Worm (Caenorhabditis elegans): ENCODE data around the gene ztf-13.

The ztf-13 gene

DNA sequence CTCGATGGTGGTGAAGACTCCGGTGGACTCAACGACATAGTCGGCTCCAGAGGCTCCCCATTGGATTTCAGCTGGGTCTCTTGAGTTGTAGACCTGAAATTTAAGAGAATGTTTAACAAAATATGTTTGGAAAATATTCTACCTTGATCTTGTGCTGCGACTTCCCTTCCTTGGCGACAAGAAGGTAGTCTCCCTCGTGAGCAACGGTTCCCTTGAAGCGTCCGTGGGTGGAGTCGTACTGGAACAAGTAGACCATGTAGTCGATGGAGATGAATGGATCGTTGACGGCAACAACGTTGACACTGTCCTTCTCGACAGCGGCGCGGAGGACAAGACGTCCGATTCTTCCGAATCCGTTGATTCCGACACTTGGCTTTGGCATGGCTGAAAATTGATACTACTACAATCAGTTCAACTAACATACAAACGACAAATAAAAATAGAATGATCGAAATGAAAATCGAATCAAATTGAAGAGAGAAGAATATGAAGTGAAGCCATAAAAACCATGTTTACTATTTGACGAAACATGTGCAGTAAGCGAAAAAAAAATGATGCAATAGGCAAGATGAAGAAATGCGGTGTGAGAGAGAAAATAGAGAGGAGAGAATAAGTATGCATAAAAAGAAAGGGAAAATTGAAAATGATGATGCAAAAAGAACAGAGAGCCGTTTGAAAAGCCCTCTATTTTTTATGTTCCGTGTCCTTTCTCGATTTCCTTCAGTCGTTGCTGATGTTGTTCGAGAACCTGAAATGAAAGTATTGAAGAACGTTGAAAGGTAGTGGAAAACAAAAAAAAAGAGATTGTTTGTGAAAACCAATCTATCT, 12.5 kb upstream of the ztf-13 start, which contains the start of gene gpd-2:
Gene gpd-2, minus strand, starts transcription at position 384 of the 828 bp plus-strand sequence.
- TF ChIP-seq hlh-12 (tag; optimal IDR thresholded peaks at IDR 0.05) (no peak), Y67H2A.10 (GFP tag; conservative IDR thresholded peaks at IDR 0.05) (no peak), let-526 (GFP tag; IDR thresholded peaks at IDR 0.05) (0 out of 2 replicates have a peak, but pooled peaks have one; percentile 31), nfyb-1 (GFP tag; IDR thresholded peaks at IDR 0.05) (peak; percentile 66), him-1 (tag; optimal IDR thresholded peaks at IDR 0.05) (no peak), B0336.3 (GFP tag; IDR thresholded peaks at IDR 0.05) (no peak), sptf-2 (GFP tag; optimal IDR thresholded peaks at IDR 0.05) (no peak), ceh-58 (GFP tag; IDR thresholded peaks at IDR 0.05) (no peak), ztf-25 (GFP tag; IDR thresholded peaks at IDR 0.05) (no peak), lir-1 (GFP tag; conservative IDR thresholded peaks at IDR 0.05) (no peak), T07F8.4 (tag; optimal IDR thresholded peaks at IDR 0.05) (no peak), unc-62 (GFP tag; optimal IDR thresholded peaks at IDR 0.05) (no peak), mxl-1 (tag; optimal IDR thresholded peaks at IDR 0.05) (no peak), lsy-27 (tag; optimal IDR thresholded peaks at IDR 0.05; ENCODE audit: borderline replicate concordance, insufficient read depth) (no peak), F57A8.1 (GFP tag; optimal IDR thresholded peaks at IDR 0.05) (no peak), madf-3 (GFP tag; IDR thresholded peaks at IDR 0.05) (peak; percentile 43; the same call in 1 of the 2 replicates), nfya-2 (GFP tag; IDR thresholded peaks at IDR 0.05) (no peak), rpc-1 (optimal IDR thresholded peaks at IDR 0.05) (no peak), rpc-1 (tag; optimal IDR thresholded peaks at IDR 0.05) (no peak), ekl-4 (GFP tag; IDR thresholded peaks at IDR 0.05) (peak; percentile 23; the same call in 1 of the 2 replicates), dox-1 (GFP tag; IDR thresholded peaks at IDR 0.05) (0 out of 2 replicates have a peak, but pooled peaks have one; percentile 22), hmg-1.2 (GFP tag; IDR thresholded peaks at IDR 0.05) (no peak), madf-8 (GFP tag; conservative IDR thresholded peaks at IDR 0.05) (no peak), ZK185.1 (tag; optimal IDR thresholded peaks at IDR 0.05; ENCODE audit: poor library complexity, severe bottlenecking) (peak; percentile 80)

DNA sequence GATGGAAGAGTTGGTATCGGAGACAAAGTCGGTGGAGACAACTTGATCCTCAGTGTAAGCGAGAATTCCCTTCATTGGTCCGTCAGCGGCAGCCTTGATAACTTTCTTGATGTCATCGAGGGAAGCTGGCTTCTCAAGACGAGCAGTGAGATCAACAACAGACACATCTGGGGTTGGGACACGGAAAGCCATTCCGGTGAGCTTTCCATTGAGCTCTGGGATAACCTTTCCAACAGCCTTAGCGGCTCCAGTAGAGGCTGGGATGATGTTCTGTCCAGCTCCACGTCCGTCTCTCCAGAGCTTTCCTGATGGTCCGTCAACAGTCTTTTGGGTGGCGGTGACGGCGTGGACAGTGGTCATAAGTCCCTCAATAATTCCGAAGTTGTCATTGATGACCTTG, 11.7 kb upstream of the ztf-13 start:
- TF ChIP-seq madf-3 (GFP tag; IDR thresholded peaks at IDR 0.05), result 0 out of 2 replicates have a peak, but pooled peaks have one; percentile 58
- TF ChIP-seq Y53G8AR.9 (GFP tag; conservative IDR thresholded peaks at IDR 0.05), result peak; percentile 45
- 0 out of 2 replicates have a peak, but pooled peaks have one; percentile 9 for TF ChIP-seq egl-18 (GFP tag; IDR thresholded peaks at IDR 0.05)

DNA sequence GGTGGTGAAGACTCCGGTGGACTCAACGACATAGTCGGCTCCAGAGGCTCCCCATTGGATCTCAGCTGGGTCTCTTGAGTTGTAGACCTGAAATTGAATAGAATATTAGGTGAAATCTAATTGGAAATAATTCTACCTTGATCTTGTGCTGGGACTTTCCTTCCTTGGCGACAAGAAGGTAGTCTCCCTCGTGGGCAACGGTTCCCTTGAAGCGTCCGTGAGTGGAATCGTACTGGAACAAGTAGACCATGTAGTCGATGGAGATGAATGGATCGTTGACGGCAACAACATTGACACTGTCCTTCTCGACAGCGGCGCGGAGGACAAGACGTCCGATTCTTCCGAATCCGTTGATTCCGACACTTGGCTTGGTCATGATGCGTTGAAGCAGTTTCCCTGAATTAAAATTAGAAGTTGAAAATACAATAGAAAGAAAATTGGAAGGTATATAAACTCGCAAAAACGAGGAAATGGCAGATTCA, 11.0 kb upstream of the ztf-13 start, which contains the start of gene gpd-3:
Gene gpd-3, minus strand, starts transcription at position 396 of the 482 bp plus-strand sequence.
- no peak for TF ChIP-seq efl-1 (GFP tag; optimal IDR thresholded peaks at IDR 0.05)
- TF ChIP-seq hrde-1 (tag; optimal IDR thresholded peaks at IDR 0.05; ENCODE audit: borderline replicate concordance), result no peak
- TF ChIP-seq Y67H2A.10 (GFP tag; conservative IDR thresholded peaks at IDR 0.05), result no peak
- no peak for TF ChIP-seq F23B12.7 (tag; optimal IDR thresholded peaks at IDR 0.05; ENCODE audit: insufficient read depth)
- TF ChIP-seq ekl-4 (GFP tag; IDR thresholded peaks at IDR 0.05), result 0 out of 2 replicates have a peak, but pooled peaks have one; percentile 16
- no peak for TF ChIP-seq hlh-26 (GFP tag; conservative IDR thresholded peaks at IDR 0.05)
- no peak for TF ChIP-seq nhr-120 (GFP tag; IDR thresholded peaks at IDR 0.05)
- no peak for TF ChIP-seq F57C9.4 (tag; optimal IDR thresholded peaks at IDR 0.05)
- TF ChIP-seq dox-1 (GFP tag; IDR thresholded peaks at IDR 0.05), result 0 out of 2 replicates have a peak, but pooled peaks have one; percentile 11
- no peak for TF ChIP-seq lsy-27 (tag; optimal IDR thresholded peaks at IDR 0.05; ENCODE audit: borderline replicate concordance, insufficient read depth)
- TF ChIP-seq madf-6 (GFP tag; IDR thresholded peaks at IDR 0.05), result no peak
- no peak for TF ChIP-seq F10E7.11 (tag; optimal IDR thresholded peaks at IDR 0.05)
- no peak for TF ChIP-seq pbrm-1 (GFP tag; IDR thresholded peaks at IDR 0.05)
- TF ChIP-seq Y53G8AR.9 (GFP tag; conservative IDR thresholded peaks at IDR 0.05), result peak; percentile 60
- TF ChIP-seq him-1 (tag; optimal IDR thresholded peaks at IDR 0.05), result no peak
- TF ChIP-seq somi-1 (GFP tag; optimal IDR thresholded peaks at IDR 0.05), result no peak
- no peak for TF ChIP-seq dpl-1 (GFP tag; optimal IDR thresholded peaks at IDR 0.05)
- no peak for TF ChIP-seq F39B2.1 (GFP tag; IDR thresholded peaks at IDR 0.05)
- no peak for TF ChIP-seq mes-4 (tag; optimal IDR thresholded peaks at IDR 0.05)
- TF ChIP-seq F37B4.10 (GFP tag; IDR thresholded peaks at IDR 0.05), result 0 out of 2 replicates have a peak, but pooled peaks have one; percentile 20
- no peak for TF ChIP-seq mxl-1 (tag; optimal IDR thresholded peaks at IDR 0.05)
- TF ChIP-seq ztf-28 (GFP tag; IDR thresholded peaks at IDR 0.05), result no peak
- no peak for TF ChIP-seq aptf-2 (GFP tag; conservative IDR thresholded peaks at IDR 0.05)
- no peak for TF ChIP-seq ceh-79 (tag; optimal IDR thresholded peaks at IDR 0.05)
- no peak for TF ChIP-seq die-1 (tag; optimal IDR thresholded peaks at IDR 0.05)
